Worm (Caenorhabditis elegans): Measurements from ENCODE around the gene dnj-24.

dnj-24 gene

ce11 chrIII:5423665-5424133, at the start of gene dnj-24:
Gene dnj-24 (minus strand): TSS chrIII:5424083.
- TF ChIP-seq C38D4.7 (GFP tag; optimal IDR thresholded peaks at IDR 0.05): no peak
- TF ChIP-seq lin-11 (tag; optimal IDR thresholded peaks at IDR 0.05): no peak
- TF ChIP-seq ztf-16 (tag; optimal IDR thresholded peaks at IDR 0.05): no peak
- TF ChIP-seq pax-1 (tag; optimal IDR thresholded peaks at IDR 0.05): peak; percentile 6
- TF ChIP-seq nhr-11 (tag; optimal IDR thresholded peaks at IDR 0.05): no peak
- TF ChIP-seq K02D7.2 (tag; optimal IDR thresholded peaks at IDR 0.05): no peak
- TF ChIP-seq elt-4 (tag; optimal IDR thresholded peaks at IDR 0.05): no peak
- no peak for TF ChIP-seq ceh-48 (tag; optimal IDR thresholded peaks at IDR 0.05)
- TF ChIP-seq ceh-2 (tag; optimal IDR thresholded peaks at IDR 0.05): no peak

- TF ChIP-seq pqm-1 (tag; optimal IDR thresholded peaks at IDR 0.05) (no peak), sdc-2 (tag; optimal IDR thresholded peaks at IDR 0.05) (no peak), pat-9 (tag; optimal IDR thresholded peaks at IDR 0.05) (no peak), npax-4 (tag; optimal IDR thresholded peaks at IDR 0.05) (no peak), ceh-6 (GFP tag; optimal IDR thresholded peaks at IDR 0.05) (no peak), fax-1 (tag; optimal IDR thresholded peaks at IDR 0.05) (no peak), tbx-7 (tag; optimal IDR thresholded peaks at IDR 0.05) (no peak), sox-4 (tag; optimal IDR thresholded peaks at IDR 0.05) (no peak), ceh-14 (tag; optimal IDR thresholded peaks at IDR 0.05) (no peak), tbx-2 (tag; optimal IDR thresholded peaks at IDR 0.05) (no peak), dve-1 (tag; optimal IDR thresholded peaks at IDR 0.05) (no peak), K09A11.1 (tag; optimal IDR thresholded peaks at IDR 0.05; ENCODE audit: insufficient read depth) (no peak), mec-3 (tag; optimal IDR thresholded peaks at IDR 0.05; ENCODE audit: borderline replicate concordance) (no peak), unc-55 (GFP tag; optimal IDR thresholded peaks at IDR 0.05) (no peak)
These were observed 48.8 kb upstream of the dnj-24 start for ce11 chrIII:5472693-5473092.

ce11 chrIII:5469090-5469489, 45.2 kb upstream of the dnj-24 start:
- no peak for TF ChIP-seq lin-11 (tag; optimal IDR thresholded peaks at IDR 0.05)
- TF ChIP-seq nfya-1 (tag; optimal IDR thresholded peaks at IDR 0.05): peak; percentile 96

- TF ChIP-seq dmd-4 (tag; optimal IDR thresholded peaks at IDR 0.05; ENCODE audit: borderline replicate concordance) (no peak), nhr-232 (tag; optimal IDR thresholded peaks at IDR 0.05) (no peak), ref-2 (tag; optimal IDR thresholded peaks at IDR 0.05) (no peak), nhr-11 (tag; optimal IDR thresholded peaks at IDR 0.05) (no peak), pax-1 (tag; optimal IDR thresholded peaks at IDR 0.05) (no peak), Y22D7AL.16 (tag; optimal IDR thresholded peaks at IDR 0.05) (no peak), fkh-6 (tag; optimal IDR thresholded peaks at IDR 0.05) (no peak), nfya-1 (tag; optimal IDR thresholded peaks at IDR 0.05) (no peak), ceh-14 (tag; optimal IDR thresholded peaks at IDR 0.05) (no peak), tbx-2 (tag; optimal IDR thresholded peaks at IDR 0.05) (no peak), unc-86 (tag; optimal IDR thresholded peaks at IDR 0.05) (no peak), ceh-48 (tag; optimal IDR thresholded peaks at IDR 0.05) (no peak), elt-4 (tag; optimal IDR thresholded peaks at IDR 0.05) (no peak), ets-4 (tag; optimal IDR thresholded peaks at IDR 0.05) (no peak), ceh-34 (tag; optimal IDR thresholded peaks at IDR 0.05) (no peak), K02D7.2 (tag; optimal IDR thresholded peaks at IDR 0.05) (no peak), ceh-19 (GFP tag; optimal IDR thresholded peaks at IDR 0.05) (no peak), ama-1 (optimal IDR thresholded peaks at IDR 0.05) (no peak), unc-55 (GFP tag; optimal IDR thresholded peaks at IDR 0.05) (no peak)
These were observed 41.0 kb upstream of the dnj-24 start for ce11 chrIII:5464850-5465249.

- TF ChIP-seq ttx-3 (tag; optimal IDR thresholded peaks at IDR 0.05) (no peak), rnt-1 (tag; optimal IDR thresholded peaks at IDR 0.05) (no peak), unc-3 (GFP tag; conservative IDR thresholded peaks at IDR 0.05) (no peak), unc-3 (tag; optimal IDR thresholded peaks at IDR 0.05) (no peak), nhr-11 (tag; optimal IDR thresholded peaks at IDR 0.05) (no peak), fax-1 (tag; optimal IDR thresholded peaks at IDR 0.05) (no peak), odd-2 (tag; optimal IDR thresholded peaks at IDR 0.05) (no peak), ref-2 (tag; optimal IDR thresholded peaks at IDR 0.05) (no peak), eyg-1 (tag; optimal IDR thresholded peaks at IDR 0.05) (no peak), ceh-2 (tag; optimal IDR thresholded peaks at IDR 0.05) (no peak), ceh-24 (tag; optimal IDR thresholded peaks at IDR 0.05) (no peak), hlh-6 (tag; optimal IDR thresholded peaks at IDR 0.05) (no peak), fkh-10 (GFP tag; optimal IDR thresholded peaks at IDR 0.05) (no peak), ceh-6 (GFP tag; optimal IDR thresholded peaks at IDR 0.05) (no peak), hlh-8 (tag; optimal IDR thresholded peaks at IDR 0.05) (no peak), che-1 (tag; optimal IDR thresholded peaks at IDR 0.05) (no peak), nfya-1 (tag; optimal IDR thresholded peaks at IDR 0.05) (no peak), ets-4 (tag; optimal IDR thresholded peaks at IDR 0.05) (no peak), fkh-6 (tag; optimal IDR thresholded peaks at IDR 0.05) (no peak), ahr-1 (tag; optimal IDR thresholded peaks at IDR 0.05) (no peak), dmd-4 (tag; optimal IDR thresholded peaks at IDR 0.05; ENCODE audit: borderline replicate concordance) (no peak)
These were observed 40.2 kb upstream of the dnj-24 start, which contains the start of gene F48E8.2 for ce11 chrIII:5464077-5464476. Gene F48E8.2 (plus strand): TSS chrIII:5464377.
